Fruit fly (Drosophila melanogaster) S2 (cell line): ENCODE measurements around the gene Polr3E.

Source experiments
- CG8478 ChIP-seq: fragments of >200 bp; optimal IDR thresholded peaks from 2 replicates; lab custom pipeline; 2018
- CTCF ChIP-seq, 2 experiments: fragments of >200 bp; optimal IDR thresholded peaks; 2 replicates each; lab custom pipeline; 2018

DNA sequence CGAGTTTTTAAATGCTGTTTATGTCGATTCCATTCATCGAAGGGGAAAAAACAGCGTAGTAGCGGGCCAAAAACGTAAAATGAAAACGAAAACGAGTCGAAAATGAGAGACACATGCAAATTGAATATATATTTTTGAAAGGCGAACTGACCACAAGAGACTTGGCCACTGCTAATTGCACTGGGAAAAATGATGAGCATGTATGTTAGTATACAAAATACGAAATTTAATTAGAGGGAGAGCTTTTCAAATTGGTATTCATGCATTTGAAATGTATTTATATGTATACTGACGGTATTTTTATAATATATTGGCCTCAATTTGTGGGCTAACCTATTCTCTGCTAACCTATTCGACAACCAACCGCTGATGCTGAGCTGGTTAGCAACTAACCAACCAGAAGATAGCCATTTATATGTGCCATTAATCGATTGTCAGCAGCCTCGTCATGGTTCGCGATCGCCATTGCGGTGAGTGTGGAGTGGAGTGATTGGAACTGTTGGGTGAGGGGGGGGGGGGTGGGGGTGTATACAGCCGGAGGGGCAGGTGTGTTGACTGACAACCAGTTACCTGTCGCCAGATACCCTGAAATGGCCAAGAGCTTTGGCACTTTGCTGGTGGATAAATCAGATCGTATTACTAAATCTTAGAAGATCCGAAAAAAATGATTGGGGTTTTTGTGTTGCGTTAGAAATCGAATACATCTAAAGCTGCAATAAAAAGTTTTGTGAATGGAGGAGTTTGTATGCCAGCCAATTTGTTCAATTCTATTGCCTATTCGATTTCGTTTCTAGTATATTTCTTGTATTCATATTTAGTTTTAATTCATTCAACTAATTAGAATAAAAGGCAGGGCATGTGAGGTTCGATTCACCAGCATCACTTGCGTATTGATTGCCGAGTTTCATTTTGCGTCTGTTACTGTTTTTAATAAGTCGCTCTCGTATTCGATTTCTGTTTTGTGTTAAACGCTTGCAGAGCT lies 10.6 kb downstream of the Polr3E start:
- no peak for TF ChIP-seq CTCF (optimal IDR thresholded peaks at IDR 0.05; lab: Kevin White, UChicago)
- TF ChIP-seq CG8478 (lab: Kevin White, UChicago): no peak
